Fruit fly (Drosophila melanogaster) whole organism, embryonic: ENCODE data around the gene CG13000.
A peak's percentile ranks its signal among the peaks of the same experiment; 100 is the strongest.

Experiments used
- CG11398 ChIP-seq: fragments of 200-800 bp; sonication (Bioruptor generic); optimal IDR thresholded peaks from 2 replicates; lab custom pipeline; 2016; ENCODE audit warnings: missing biosample characterization, missing genetic modification characterization
- CG11456 ChIP-seq: fragments of 200-800 bp; sonication (Bioruptor generic); IDR thresholded peaks from 3 replicates; pipeline ENCODE4 v1.3.6; 2022; ENCODE audit warnings: missing biosample characterization, missing genetic modification characterization
- CG11560 ChIP-seq: fragments of 200-800 bp; sonication (Bioruptor generic); IDR thresholded peaks from 3 replicates; pipeline ENCODE4 v1.3.6; 2022; ENCODE audit warnings: missing biosample characterization, missing genetic modification characterization
- CG14014 ChIP-seq: fragments of 200-800 bp; sonication (Bioruptor generic); IDR thresholded peaks from 2 replicates; pipeline ENCODE4 v1.3.6; 2022; ENCODE audit warnings: missing biosample characterization, missing genetic modification characterization
- CG2129 ChIP-seq: fragments of 200-800 bp; sonication (Bioruptor generic); IDR thresholded peaks from 2 replicates; pipeline ENCODE4 v1.3.6; 2022; ENCODE audit warnings: missing biosample characterization, missing genetic modification characterization; ENCODE audit not compliant: partially characterized antibody
- CG6654 ChIP-seq: fragments of 200-800 bp; sonication (Bioruptor generic); optimal IDR thresholded peaks from 2 replicates; lab custom pipeline; 2017; ENCODE audit warnings: missing biosample characterization, mild to moderate bottlenecking, missing genetic modification characterization
- CG7357 ChIP-seq: fragments of 200-800 bp; sonication (Bioruptor generic); IDR thresholded peaks from 3 replicates; pipeline ENCODE4 v1.3.6; 2022; ENCODE audit warnings: missing biosample characterization, missing genetic modification characterization
- CG7745 ChIP-seq: fragments of 200-800 bp; sonication (Bioruptor generic); optimal IDR thresholded peaks from 2 replicates; lab custom pipeline; 2018; ENCODE audit warnings: missing biosample characterization, mild to moderate bottlenecking, missing genetic modification characterization, moderate library complexity
- CG7987 ChIP-seq: fragments of 200-800 bp; sonication (Bioruptor generic); optimal IDR thresholded peaks from 2 replicates; lab custom pipeline; 2018; ENCODE audit warnings: missing biosample characterization, mild to moderate bottlenecking, missing genetic modification characterization, moderate library complexity
- CG8089 ChIP-seq: fragments of 200-800 bp; sonication (Bioruptor generic); optimal IDR thresholded peaks from 3 replicates; lab custom pipeline; 2016; ENCODE audit warnings: missing biosample characterization, missing genetic modification characterization
- CG8944 ChIP-seq: fragments of 200-800 bp; sonication (Bioruptor generic); optimal IDR thresholded peaks from 3 replicates; lab custom pipeline; 2016; ENCODE audit warnings: missing biosample characterization, missing genetic modification characterization
- CG9932 ChIP-seq: fragments of 200-800 bp; sonication (Bioruptor generic); IDR thresholded peaks from 2 replicates; pipeline ENCODE4 v1.3.6; 2022; ENCODE audit warnings: missing biosample characterization, missing genetic modification characterization
- Camta ChIP-seq: fragments of 200-800 bp; sonication (Bioruptor generic); optimal IDR thresholded peaks from 2 replicates; lab custom pipeline; 2016; ENCODE audit warnings: missing biosample characterization, missing genetic modification characterization
- CkIIα-i1 ChIP-seq: fragments of 200-800 bp; sonication (Bioruptor generic); IDR thresholded peaks from 2 replicates; pipeline ENCODE4 v1.3.6; 2022; ENCODE audit warnings: missing biosample characterization, missing genetic modification characterization
- Dip2 ChIP-seq: fragments of 200-800 bp; sonication (Bioruptor generic); IDR thresholded peaks from 2 replicates; pipeline ENCODE4 v1.3.6; 2022; ENCODE audit warnings: missing biosample characterization, missing genetic modification characterization
- Drgx ChIP-seq: fragments of 200-800 bp; sonication (Bioruptor generic); IDR thresholded peaks from 2 replicates; pipeline ENCODE4 v1.3.6; 2022; ENCODE audit warnings: missing biosample characterization, missing genetic modification characterization
- Eip74EF ChIP-seq, 2 experiments: fragments of 200-800 bp in 1 of 2; fragments of >200 bp in 1 of 2; sonication (Bioruptor generic) in 1 of 2; optimal IDR thresholded peaks; 2 replicates each; lab custom pipeline; 2017 to 2019; ENCODE audit warnings: missing biosample characterization in 2 of 2, missing genetic modification characterization in 2 of 2, mild to moderate bottlenecking in 1 of 2, moderate library complexity in 1 of 2
- Ets65A ChIP-seq: fragments of 200-800 bp; sonication (Bioruptor generic); peaks from one replicate; lab custom pipeline; 2016; ENCODE audit warnings: missing biosample characterization, missing genetic modification characterization
- H2.0 ChIP-seq: fragments of 200-800 bp; sonication (Bioruptor generic); IDR thresholded peaks from 2 replicates; pipeline ENCODE4 v1.3.6; 2022; ENCODE audit warnings: missing biosample characterization, missing genetic modification characterization
- Hr51 ChIP-seq, 2 experiments: fragments of 200-800 bp; sonication (Bioruptor generic); optimal IDR thresholded peaks; 2 replicates in 1 of 2; 3 replicates in 1 of 2; lab custom pipeline; 2016 to 2018; ENCODE audit warnings: missing biosample characterization in 2 of 2, missing genetic modification characterization in 2 of 2, mild to moderate bottlenecking in 1 of 2, moderate library complexity in 1 of 2
- Med ChIP-seq: fragments of 200-800 bp; sonication (Bioruptor generic); peaks from one replicate; lab custom pipeline; 2016; ENCODE audit warnings: missing biosample characterization, missing genetic modification characterization, mild to moderate bottlenecking, inconsistent platforms, moderate library complexity
- Meics ChIP-seq: fragments of 200-800 bp; sonication (Bioruptor generic); optimal IDR thresholded peaks from 2 replicates; lab custom pipeline; 2017; ENCODE audit warnings: missing biosample characterization, mild to moderate bottlenecking, missing genetic modification characterization
- Myb ChIP-seq: fragments of 200-800 bp; sonication (Bioruptor generic); optimal IDR thresholded peaks from 2 replicates; lab custom pipeline; 2016; ENCODE audit warnings: missing biosample characterization, missing genetic modification characterization
- NC2β ChIP-seq: fragments of 200-800 bp; sonication (Bioruptor generic); optimal IDR thresholded peaks from 2 replicates; lab custom pipeline; 2016; ENCODE audit warnings: missing biosample characterization, missing genetic modification characterization
- NFAT ChIP-seq: fragments of 200-800 bp; sonication (Bioruptor generic); IDR thresholded peaks from 2 replicates; pipeline ENCODE4 v1.3.6; 2022; ENCODE audit warnings: missing biosample characterization, missing genetic modification characterization
- NfI ChIP-seq: fragments of 200-800 bp; sonication (Bioruptor generic); optimal IDR thresholded peaks from 3 replicates; lab custom pipeline; 2018; ENCODE audit warnings: missing biosample characterization, mild to moderate bottlenecking, missing genetic modification characterization, moderate library complexity
- Rfx ChIP-seq: fragments of 200-800 bp; sonication (Bioruptor generic); IDR thresholded peaks from 2 replicates; pipeline ENCODE4 v1.3.6; 2022; ENCODE audit warnings: missing biosample characterization, missing genetic modification characterization
- Usf ChIP-seq: fragments of 200-800 bp; sonication (Bioruptor generic); optimal IDR thresholded peaks from 2 replicates; lab custom pipeline; 2017; ENCODE audit warnings: missing genotype, missing biosample characterization, missing genetic modification characterization
- Xbp1 ChIP-seq: fragments of 200-800 bp; sonication (Bioruptor generic); optimal IDR thresholded peaks from 3 replicates; lab custom pipeline; 2016; ENCODE audit warnings: missing biosample characterization, mild to moderate bottlenecking, missing genetic modification characterization
- Xrp1 ChIP-seq: fragments of 200-800 bp; sonication (Bioruptor generic); IDR thresholded peaks from 2 replicates; pipeline ENCODE4 v1.3.6; 2022; ENCODE audit warnings: missing biosample characterization, missing genetic modification characterization
- al ChIP-seq: fragments of 200-800 bp; sonication (Bioruptor generic); IDR thresholded peaks from 2 replicates; pipeline ENCODE4 v1.3.6; 2022; ENCODE audit warnings: missing biosample characterization, missing genetic modification characterization
- aop ChIP-seq: fragments of 200-800 bp; sonication (Bioruptor generic); IDR thresholded peaks from 2 replicates; pipeline ENCODE4 v1.3.6; 2022; ENCODE audit warnings: missing biosample characterization, missing genetic modification characterization
- ara ChIP-seq: fragments of 200-800 bp; sonication (Bioruptor generic); IDR thresholded peaks from 2 replicates; pipeline ENCODE4 v1.3.6; 2022; ENCODE audit warnings: missing biosample characterization, missing genetic modification characterization
- ase ChIP-seq: fragments of 200-800 bp; sonication (Bioruptor generic); IDR thresholded peaks from 3 replicates; pipeline ENCODE4 v1.3.6; 2022; ENCODE audit warnings: missing biosample characterization, missing genetic modification characterization
- cas ChIP-seq: fragments of 200-800 bp; sonication (Bioruptor generic); IDR thresholded peaks from 2 replicates; pipeline ENCODE4 v1.3.6; 2022; ENCODE audit warnings: missing biosample characterization, missing genetic modification characterization
- cato ChIP-seq: fragments of 200-800 bp; sonication (Bioruptor generic); optimal IDR thresholded peaks from 2 replicates; lab custom pipeline; 2016; ENCODE audit warnings: missing biosample characterization, missing genetic modification characterization, borderline replicate concordance
- chn ChIP-seq: fragments of 200-800 bp; sonication (Bioruptor generic); optimal IDR thresholded peaks from 2 replicates; lab custom pipeline; 2016; ENCODE audit warnings: missing biosample characterization, missing genetic modification characterization
- ci ChIP-seq: fragments of 200-800 bp; sonication (Bioruptor generic); IDR thresholded peaks from 3 replicates; pipeline ENCODE4 v1.3.6; 2022; ENCODE audit warnings: missing biosample characterization, missing genetic modification characterization
- dysf ChIP-seq: fragments of 200-800 bp; sonication (Bioruptor generic); IDR thresholded peaks from 3 replicates; pipeline ENCODE4 v1.3.6; 2022; ENCODE audit warnings: missing biosample characterization, missing genetic modification characterization
- gt ChIP-seq: fragments of 200-800 bp; sonication (Bioruptor generic); IDR thresholded peaks from 2 replicates; pipeline ENCODE4 v1.3.6; 2022; ENCODE audit warnings: missing biosample characterization, missing genetic modification characterization
- ham ChIP-seq: fragments of 200-800 bp; sonication (Bioruptor generic); IDR thresholded peaks from 2 replicates; pipeline ENCODE4 v1.3.6; 2022; ENCODE audit warnings: missing biosample characterization, missing genetic modification characterization
- insv ChIP-seq, 2 experiments: fragments of 200-800 bp; sonication (Bioruptor generic); optimal IDR thresholded peaks; 3 replicates each; lab custom pipeline; 2016 to 2018; ENCODE audit warnings: missing biosample characterization in 2 of 2, missing genetic modification characterization in 2 of 2
- jumu ChIP-seq: fragments of 200-800 bp; sonication (Bioruptor generic); optimal IDR thresholded peaks from 3 replicates; lab custom pipeline; 2016; ENCODE audit warnings: missing biosample characterization, missing genetic modification characterization
- knrl ChIP-seq: fragments of 200-800 bp; sonication (Bioruptor generic); IDR thresholded peaks from 3 replicates; pipeline ENCODE4 v1.3.6; 2022; ENCODE audit warnings: missing biosample characterization, missing genetic modification characterization; ENCODE audit not compliant: partially characterized antibody
- odd ChIP-seq: fragments of 200-800 bp; sonication (Bioruptor generic); optimal IDR thresholded peaks from 2 replicates; lab custom pipeline; 2017; ENCODE audit warnings: missing biosample characterization, mild to moderate bottlenecking, missing genetic modification characterization
- pfk ChIP-seq: fragments of 200-800 bp; sonication (Bioruptor generic); optimal IDR thresholded peaks from 2 replicates; lab custom pipeline; 2018; ENCODE audit warnings: missing biosample characterization, mild to moderate bottlenecking, missing genetic modification characterization, moderate library complexity
- ro ChIP-seq: fragments of 200-800 bp; sonication (Bioruptor generic); IDR thresholded peaks from 2 replicates; pipeline ENCODE4 v1.3.6; 2022; ENCODE audit warnings: missing biosample characterization, missing genetic modification characterization
- sd ChIP-seq: fragments of 200-800 bp; sonication (Bioruptor generic); optimal IDR thresholded peaks from 3 replicates; lab custom pipeline; 2018; ENCODE audit warnings: missing biosample characterization, mild to moderate bottlenecking, missing genetic modification characterization, moderate library complexity
- sug ChIP-seq: fragments of 200-800 bp; optimal IDR thresholded peaks from 2 replicates; lab custom pipeline; 2019; ENCODE audit warnings: missing biosample characterization, mild to moderate bottlenecking, missing genetic modification characterization, moderate library complexity
- tna ChIP-seq: fragments of 200-800 bp; sonication (Bioruptor generic); IDR thresholded peaks from 2 replicates; pipeline ENCODE4 v1.3.6; 2022; ENCODE audit warnings: missing biosample characterization, missing genetic modification characterization; ENCODE audit not compliant: partially characterized antibody
- vvl ChIP-seq: fragments of 200-800 bp; sonication (Bioruptor generic); IDR thresholded peaks from 2 replicates; pipeline ENCODE4 v1.3.6; 2022; ENCODE audit warnings: missing biosample characterization, missing genetic modification characterization
- zf30C ChIP-seq: fragments of 200-800 bp; sonication (Bioruptor generic); optimal IDR thresholded peaks from 3 replicates; lab custom pipeline; 2018; ENCODE audit warnings: missing biosample characterization, mild to moderate bottlenecking, missing genetic modification characterization

The CG13000 gene

dm6 chrX:16966532-16966931, 18.3 kb upstream of the CG13000 start (continued):
- TF ChIP-seq CG11560 (tag; lab: Robert Waterston, UW) (no peak), ci (no peak), Xbp1 (GFP tag; lab: Kevin White, UChicago) (peak; percentile 3), CG2129 (GFP tag; lab: Robert Waterston, UW) (no peak), sug (tag; lab: Kevin White, UChicago) (no peak), sd (tag; lab: Kevin White, UChicago) (no peak), CG7745 (tag; lab: Kevin White, UChicago) (no peak), CG6654 (GFP tag; lab: Kevin White, UChicago) (no peak), vvl (GFP tag; lab: Robert Waterston, UW) (no peak), dysf (GFP tag; lab: Robert Waterston, UW) (peak; percentile 42; the same call in 1 of the 3 replicates), jumu (no peak), CG8089 (GFP tag; lab: Kevin White, UChicago) (no peak), Hr51 (GFP tag; optimal IDR thresholded peaks at IDR 0.05; lab: Kevin White, UChicago) (no peak), Myb (no peak), CG7987 (GFP tag; lab: Kevin White, UChicago) (no peak), Usf (GFP tag; lab: Kevin White, UChicago) (no peak), CG8944 (GFP tag; lab: Kevin White, UChicago) (peak; percentile 10), NC2β (GFP tag; lab: Kevin White, UChicago) (no peak), Drgx (GFP tag; lab: Robert Waterston, UW) (peak; percentile 82), ro (no peak), cas (no peak), Eip74EF (GFP tag; optimal IDR thresholded peaks at IDR 0.05; lab: Kevin White, UChicago) (no peak), cato (no peak), Rfx (peak; percentile 42; the same call in 1 of the 2 replicates), Med (GFP tag; lab: Kevin White, UChicago) (peak; percentile 79), knrl (no peak), ara (GFP tag; lab: Robert Waterston, UW) (peak; percentile 25; the same call in 1 of the 2 replicates), Camta (GFP tag; lab: Kevin White, UChicago) (peak; percentile 10), ham (GFP tag; lab: Robert Waterston, UW) (no peak), CG11456 (GFP tag; lab: Robert Waterston, UW) (no peak), Meics (GFP tag; lab: Kevin White, UChicago) (peak; percentile 7), Dip2 (GFP tag; lab: Robert Waterston, UW) (no peak), pfk (GFP tag; lab: Kevin White, UChicago) (no peak), CG7357 (GFP tag; lab: Robert Waterston, UW) (no peak), aop (GFP tag; lab: Robert Waterston, UW) (no peak), Ets65A (no peak), CkIIα-i1 (GFP tag; lab: Robert Waterston, UW) (no peak), insv (GFP tag; optimal IDR thresholded peaks at IDR 0.05; lab: Kevin White, UChicago) (no peak), CG11398 (GFP tag; lab: Kevin White, UChicago) (no peak), al (GFP tag; lab: Robert Waterston, UW) (no peak), ase (GFP tag; lab: Robert Waterston, UW) (0 out of 3 replicates have a peak, but pooled peaks have one; percentile 8), Xrp1 (GFP tag; lab: Robert Waterston, UW) (0 out of 2 replicates have a peak, but pooled peaks have one; percentile 14), CG9932 (peak; percentile 25; the same call in 1 of the 2 replicates), zf30C (GFP tag; lab: Kevin White, UChicago) (peak; percentile 55), NfI (peak; percentile 2), odd (GFP tag; lab: Kevin White, UChicago) (no peak), CG14014 (GFP tag; lab: Robert Waterston, UW) (0 out of 2 replicates have a peak, but pooled peaks have one; percentile 6), chn (no peak), NFAT (no peak), tna (no peak), H2.0 (GFP tag; lab: Robert Waterston, UW) (no peak), gt (GFP tag; lab: Robert Waterston, UW) (no peak)
